Worm (Caenorhabditis elegans) whole organism, L4 larva: ENCODE results near the gene srv-17.

Experiments
- F10B5.3 ChIP-seq: sonication (generic microtip); optimal IDR thresholded peaks from 2 replicates; lab custom pipeline; 2016; ENCODE audit warnings: mild to moderate bottlenecking, missing genetic modification characterization, missing compliant biosample characterization
- ZK337.2 ChIP-seq: fragments of 200-800 bp; sonication (Bioruptor generic); IDR thresholded peaks from 2 replicates; pipeline ENCODE4 v1.3.6; 2022; ENCODE audit warnings: missing genetic modification reagents, missing genetic modification characterization, missing compliant biosample characterization
- aha-1 ChIP-seq: fragments of 150-350 bp; peaks from one replicate; lab custom pipeline; 2014; ENCODE audit warnings: missing biosample characterization, missing genetic modification characterization
- aly-2 ChIP-seq: sonication (generic microtip); optimal IDR thresholded peaks from 2 replicates; lab custom pipeline; 2018; ENCODE audit warnings: missing biosample characterization, missing genetic modification characterization
- attf-4 ChIP-seq: sonication (generic microtip); optimal IDR thresholded peaks from 3 replicates; lab custom pipeline; 2017; ENCODE audit warnings: missing biosample characterization, missing genetic modification characterization
- ceh-28 ChIP-seq: fragments of 150-350 bp; optimal IDR thresholded peaks from 2 replicates; lab custom pipeline; 2014; ENCODE audit warnings: missing biosample characterization, missing genetic modification reagents, missing genetic modification characterization
- ceh-32 ChIP-seq: sonication (generic microtip); optimal IDR thresholded peaks from 2 replicates; lab custom pipeline; 2016; ENCODE audit warnings: mild to moderate bottlenecking, missing genetic modification characterization, missing compliant biosample characterization; ENCODE audit not compliant: poor library complexity
- ces-1 ChIP-seq: fragments of 150-350 bp; sonication (generic microtip); optimal IDR thresholded peaks from 4 replicates; lab custom pipeline; 2014; ENCODE audit warnings: missing biosample characterization, missing genetic modification reagents, missing genetic modification characterization
- ctbp-1 ChIP-seq: fragments of 200-800 bp; sonication (Bioruptor generic); IDR thresholded peaks from 2 replicates; pipeline ENCODE4 v1.3.6; 2022; ENCODE audit warnings: missing genetic modification reagents, missing genetic modification characterization, missing compliant biosample characterization
- daf-19 ChIP-seq: fragments of 200-800 bp; sonication (Bioruptor generic); conservative IDR thresholded peaks from 2 replicates; pipeline ENCODE4 v1.3.6; 2022; ENCODE audit warnings: missing genetic modification characterization, missing compliant biosample characterization
- daf-8 ChIP-seq: fragments of 200-800 bp; sonication (Bioruptor generic); IDR thresholded peaks from 2 replicates; pipeline ENCODE4 v1.3.6; 2022; ENCODE audit warnings: missing genetic modification characterization, missing compliant biosample characterization
- duxl-1 ChIP-seq: sonication (generic microtip); optimal IDR thresholded peaks from 2 replicates; lab custom pipeline; 2016; ENCODE audit warnings: mild to moderate bottlenecking, missing genetic modification characterization, moderate library complexity, missing compliant biosample characterization; ENCODE audit not compliant: poor library complexity
- fkh-10 ChIP-seq: fragments of 150-350 bp; optimal IDR thresholded peaks from 2 replicates; lab custom pipeline; 2014; ENCODE audit warnings: missing biosample characterization, missing genetic modification reagents, missing genetic modification characterization
- hif-1 ChIP-seq, 2 experiments: sonication (generic microtip); optimal IDR thresholded peaks; 2 replicates each; lab custom pipeline; 2016 to 2017; ENCODE audit warnings: missing compliant biosample characterization in 2 of 2, missing genetic modification characterization in 2 of 2, missing genetic modification reagents in 2 of 2, missing genotype in 2 of 2, mild to moderate bottlenecking in 1 of 2
- hlh-11 ChIP-seq: fragments of 200-800 bp; sonication (Bioruptor generic); optimal IDR thresholded peaks from 2 replicates; lab custom pipeline; 2018; ENCODE audit warnings: mild to moderate bottlenecking, missing genetic modification characterization, missing compliant biosample characterization
- jun-1 ChIP-seq: fragments of 150-350 bp; optimal IDR thresholded peaks from 2 replicates; lab custom pipeline; 2014; ENCODE audit warnings: missing biosample characterization, missing genetic modification reagents, missing genetic modification characterization
- lin-1 ChIP-seq: fragments of 200-800 bp; sonication (Bioruptor generic); IDR thresholded peaks from 2 replicates; pipeline ENCODE4 v1.3.6; 2022; ENCODE audit warnings: missing genetic modification reagents, missing genetic modification characterization, missing compliant biosample characterization
- lin-13 ChIP-seq: fragments of 150-350 bp; optimal IDR thresholded peaks from 2 replicates; lab custom pipeline; 2014; ENCODE audit warnings: missing biosample characterization, missing genetic modification reagents, missing genetic modification characterization
- lir-3 ChIP-seq: sonication (generic microtip); optimal IDR thresholded peaks from 2 replicates; lab custom pipeline; 2016; ENCODE audit warnings: mild to moderate bottlenecking, missing genetic modification characterization, missing compliant biosample characterization
- lsy-2 ChIP-seq, 2 experiments: fragments of 150-350 bp in 1 of 2; sonication (generic microtip) in 1 of 2; optimal IDR thresholded peaks; 2 replicates each; lab custom pipeline; 2014 to 2017; ENCODE audit warnings: missing biosample characterization in 2 of 2, missing genetic modification characterization in 2 of 2
- madf-5 ChIP-seq, 2 experiments: fragments of 200-800 bp; sonication (Bioruptor generic); IDR thresholded peaks; 2 replicates each; pipeline ENCODE4 v1.3.6; 2022; ENCODE audit warnings: missing compliant biosample characterization in 2 of 2, missing genetic modification characterization in 2 of 2
- mdl-1 ChIP-seq, 2 experiments: fragments of 150-350 bp in 1 of 2; sonication (generic microtip) in 1 of 2; optimal IDR thresholded peaks; 2 replicates each; lab custom pipeline; 2014 to 2017; ENCODE audit warnings: missing biosample characterization in 2 of 2, missing genetic modification characterization in 2 of 2
- mep-1 ChIP-seq: fragments of 150-350 bp; sonication (generic microtip); optimal IDR thresholded peaks from 3 replicates; lab custom pipeline; 2014; ENCODE audit warnings: missing biosample characterization, missing genetic modification characterization
- mxl-3 ChIP-seq: fragments of 200-800 bp; sonication (Bioruptor generic); optimal IDR thresholded peaks from 2 replicates; lab custom pipeline; 2018; ENCODE audit warnings: mild to moderate bottlenecking, missing genetic modification characterization, missing compliant biosample characterization
- nhr-25 ChIP-seq: sonication (generic microtip); optimal IDR thresholded peaks from 2 replicates; lab custom pipeline; 2017; ENCODE audit warnings: missing genetic modification characterization, mild to moderate bottlenecking, missing compliant biosample characterization, antibody characterized with exemption, moderate library complexity, borderline replicate concordance; ENCODE audit not compliant: insufficient read depth
- nhr-6 ChIP-seq: fragments of 150-350 bp; optimal IDR thresholded peaks from 2 replicates; lab custom pipeline; 2014; ENCODE audit warnings: missing biosample characterization, missing genetic modification characterization
- nhr-76 ChIP-seq: fragments of 150-350 bp; optimal IDR thresholded peaks from 2 replicates; lab custom pipeline; 2014; ENCODE audit warnings: missing biosample characterization, missing genetic modification characterization
- nhr-77 ChIP-seq: fragments of 150-350 bp; optimal IDR thresholded peaks from 2 replicates; lab custom pipeline; 2014; ENCODE audit warnings: missing biosample characterization, missing genetic modification characterization
- pha-4 ChIP-seq, 2 experiments: fragments of 150-350 bp in 1 of 2; fragments of 200-800 bp in 1 of 2; sonication (Bioruptor generic) in 1 of 2; IDR thresholded peaks in 1 of 2; optimal IDR thresholded peaks in 1 of 2; 2 replicates each; pipeline versions ENCODE4 v1.3.6 to Lab custom; 2014 to 2022; ENCODE audit warnings: missing genetic modification characterization in 2 of 2, missing genetic modification reagents in 2 of 2, missing biosample characterization in 1 of 2, missing compliant biosample characterization in 1 of 2
- pqm-1 ChIP-seq: sonication (generic microtip); optimal IDR thresholded peaks from 2 replicates; lab custom pipeline; 2017; ENCODE audit warnings: missing biosample characterization, missing genetic modification characterization
- skn-1 ChIP-seq: fragments of 150-350 bp; optimal IDR thresholded peaks from 2 replicates; lab custom pipeline; 2014; ENCODE audit warnings: missing biosample characterization, missing genetic modification characterization
- snpc-1.2 ChIP-seq: fragments of 200-800 bp; sonication (Bioruptor generic); IDR thresholded peaks from 2 replicates; pipeline ENCODE4 v1.3.6; 2022; ENCODE audit warnings: missing genetic modification reagents, missing genetic modification characterization, missing compliant biosample characterization
- snpc-4 ChIP-seq: fragments of 150-350 bp; optimal IDR thresholded peaks from 2 replicates; lab custom pipeline; 2014; ENCODE audit warnings: missing biosample characterization, missing genetic modification characterization
- spr-1 ChIP-seq: sonication (generic microtip); optimal IDR thresholded peaks from 2 replicates; lab custom pipeline; 2016; ENCODE audit warnings: mild to moderate bottlenecking, missing genetic modification characterization, missing compliant biosample characterization
- spr-3 ChIP-seq: fragments of 200-800 bp; sonication (Bioruptor generic); optimal IDR thresholded peaks from 2 replicates; lab custom pipeline; 2018; ENCODE audit warnings: mild to moderate bottlenecking, missing genetic modification characterization, missing compliant biosample characterization
- tra-1 ChIP-seq: fragments of 200-800 bp; sonication (Bioruptor generic); IDR thresholded peaks from 2 replicates; pipeline ENCODE4 v1.3.6; 2022; ENCODE audit warnings: missing genetic modification reagents, missing genetic modification characterization, missing compliant biosample characterization
- unc-39 ChIP-seq: sonication (generic microtip); optimal IDR thresholded peaks from 2 replicates; lab custom pipeline; 2017; ENCODE audit warnings: missing biosample characterization, missing genetic modification characterization
- unc-62 ChIP-seq, 3 experiments: fragments of 150-350 bp in 1 of 3; sonication (generic microtip); optimal IDR thresholded peaks in 2 of 3; peaks in 1 of 3; 1 replicate in 1 of 3; 2 replicates in 2 of 3; lab custom pipeline; 2014 to 2017; ENCODE audit warnings: missing biosample characterization in 3 of 3, missing genetic modification characterization in 3 of 3, missing genetic modification reagents in 3 of 3, missing genotype in 1 of 3
- zfp-2 ChIP-seq: sonication (generic microtip); optimal IDR thresholded peaks from 2 replicates; lab custom pipeline; 2016; ENCODE audit warnings: mild to moderate bottlenecking, missing genetic modification characterization, missing compliant biosample characterization
- zip-2 ChIP-seq: fragments of 150-350 bp; optimal IDR thresholded peaks from 2 replicates; lab custom pipeline; 2014; ENCODE audit warnings: missing biosample characterization, missing genetic modification characterization
- ztf-11 ChIP-seq: fragments of 150-350 bp; optimal IDR thresholded peaks from 2 replicates; lab custom pipeline; 2014; ENCODE audit warnings: missing biosample characterization, missing genetic modification characterization

Gene srv-17

ce11 chrIV:5870072-5870471 lies at the start of gene srv-17:
TSS of gene srv-17 (minus strand) at chrIV:5870172.
- TF ChIP-seq lin-1 (GFP tag; lab: Robert Waterston, UW) (no peak), jun-1 (tag; lab: Kevin White, UChicago) (no peak), daf-8 (GFP tag; lab: Robert Waterston, UW) (no peak), nhr-25 (no peak), nhr-76 (tag; lab: Kevin White, UChicago) (no peak), fkh-10 (GFP tag; lab: Kevin White, UChicago) (no peak), snpc-4 (tag; lab: Kevin White, UChicago) (no peak), zfp-2 (no peak), pqm-1 (tag; lab: Kevin White, UChicago) (no peak), unc-39 (tag; lab: Kevin White, UChicago) (no peak)
- TF ChIP-seq, all 104 proteins: peak for 0

ce11 chrIV:5917026-5917425 lies 47.1 kb upstream of the srv-17 start, which contains the start of gene dhhc-13:
TSS of gene dhhc-13 (plus strand) at chrIV:5917326.
- no peak for TF ChIP-seq mdl-1 (tag; optimal IDR thresholded peaks at IDR 0.05; lab: Kevin White, UChicago)
- no peak for TF ChIP-seq unc-62 (GFP tag; optimal IDR thresholded peaks at IDR 0.05 in 1 of 2; lab: Kevin White, UChicago)
- TF ChIP-seq unc-62 (tag; optimal IDR thresholded peaks at IDR 0.05; lab: Kevin White, UChicago) = no peak
- TF ChIP-seq mxl-3 (GFP tag; lab: Kevin White, UChicago) = no peak
- no peak for TF ChIP-seq daf-19 (GFP tag; lab: Robert Waterston, UW)
- no peak for TF ChIP-seq lir-3 (tag; lab: Kevin White, UChicago)
- TF ChIP-seq ZK337.2 = no peak
- TF ChIP-seq ctbp-1 (GFP tag; lab: Robert Waterston, UW) = no peak
- TF ChIP-seq ceh-28 (tag; lab: Kevin White, UChicago) = peak; percentile 71

- TF ChIP-seq zip-2 (tag; lab: Kevin White, UChicago) = no peak
- TF ChIP-seq fkh-10 (GFP tag; lab: Kevin White, UChicago) = peak; percentile 90
- TF ChIP-seq hif-1 (tag; optimal IDR thresholded peaks at IDR 0.05; lab: Kevin White, UChicago) = no peak
- TF ChIP-seq unc-62 (GFP tag; optimal IDR thresholded peaks at IDR 0.05 in 1 of 2; lab: Kevin White, UChicago) = no peak
- no peak for TF ChIP-seq unc-62 (tag; optimal IDR thresholded peaks at IDR 0.05; lab: Kevin White, UChicago)
- TF ChIP-seq ZK337.2 = no peak
- TF ChIP-seq spr-1 = no peak
- no peak for TF ChIP-seq nhr-25
- TF ChIP-seq aha-1 = peak; percentile 66
- no peak for TF ChIP-seq mxl-3 (GFP tag; lab: Kevin White, UChicago)
- no peak for TF ChIP-seq nhr-6 (tag; lab: Kevin White, UChicago)
- TF ChIP-seq skn-1 (tag; lab: Kevin White, UChicago) = no peak
- no peak for TF ChIP-seq hlh-11
- no peak for TF ChIP-seq mep-1 (tag; lab: Kevin White, UChicago)
- TF ChIP-seq aly-2 (tag; lab: Kevin White, UChicago) = no peak
- no peak for TF ChIP-seq lin-13 (GFP tag; lab: Kevin White, UChicago)
- TF ChIP-seq snpc-1.2 = no peak
- no peak for TF ChIP-seq spr-3 (GFP tag; lab: Kevin White, UChicago)
- peak; percentile 64 for TF ChIP-seq ces-1 (GFP tag; lab: Kevin White, UChicago)
- no peak for TF ChIP-seq lsy-2 (tag; optimal IDR thresholded peaks at IDR 0.05; lab: Kevin White, UChicago)
These were observed 45.2 kb upstream of the srv-17 start for ce11 chrIV:5915152-5915551.

ce11 chrIV:5903305-5903778 lies 33.4 kb upstream of the srv-17 start, which contains the start of gene H04M03.12:
TSS of gene H04M03.12 (minus strand) at chrIV:5903355.
- TF ChIP-seq tra-1 (no peak), ztf-11 (tag; lab: Kevin White, UChicago) (no peak), lsy-2 (tag; optimal IDR thresholded peaks at IDR 0.05; lab: Kevin White, UChicago) (no peak), duxl-1 (tag; lab: Kevin White, UChicago) (no peak), snpc-1.2 (no peak), ceh-32 (tag; lab: Kevin White, UChicago) (no peak), pha-4 (GFP tag; IDR thresholded peaks at IDR 0.05; lab: Robert Waterston, UW) (no peak), pha-4 (tag; optimal IDR thresholded peaks at IDR 0.05; lab: Kevin White, UChicago) (no peak), attf-4 (no peak), mxl-3 (GFP tag; lab: Kevin White, UChicago) (no peak), F10B5.3 (tag; lab: Kevin White, UChicago) (no peak), madf-5 (GFP tag; IDR thresholded peaks at IDR 0.05; lab: Robert Waterston, UW) (no peak), nhr-77 (tag; lab: Kevin White, UChicago) (no peak)
